Fruit fly (Drosophila melanogaster): ENCODE results near the gene CG6184.

Gene CG6184

dm6 chr3R:19620953-19621352 is 36.7 kb downstream of the CG6184 start (continued):
- no peak for TF ChIP-seq lilli (GFP tag; optimal IDR thresholded peaks at IDR 0.05)
- TF ChIP-seq cwo (GFP tag; optimal IDR thresholded peaks at IDR 0.05) = peak; percentile 14
- no peak for TF ChIP-seq Dip2 (GFP tag; IDR thresholded peaks at IDR 0.05)
- 0 out of 2 replicates have a peak, but pooled peaks have one; percentile 13 for TF ChIP-seq NFAT (GFP tag; IDR thresholded peaks at IDR 0.05)
- no peak for TF ChIP-seq CG12299 (tag; optimal IDR thresholded peaks at IDR 0.05)
- TF ChIP-seq salm (tag; optimal IDR thresholded peaks at IDR 0.05) = no peak
- TF ChIP-seq Adf1 (GFP tag; IDR thresholded peaks at IDR 0.05) = peak; percentile 63; the same call in 1 of the 2 replicates
- TF ChIP-seq fd3F (GFP tag; optimal IDR thresholded peaks at IDR 0.05) = no peak
- no peak for TF ChIP-seq jing (GFP tag; optimal IDR thresholded peaks at IDR 0.05)
- no peak for TF ChIP-seq mam (GFP tag; optimal IDR thresholded peaks at IDR 0.05)
- TF ChIP-seq cas (GFP tag; IDR thresholded peaks at IDR 0.05) = 0 out of 2 replicates have a peak, but pooled peaks have one; percentile 9
- TF ChIP-seq otp (GFP tag; IDR thresholded peaks at IDR 0.05) = 0 out of 3 replicates have a peak, but pooled peaks have one; percentile 13
- TF ChIP-seq CG10321 (GFP tag; IDR thresholded peaks at IDR 0.05) = no peak
- no peak for TF ChIP-seq nom (GFP tag; optimal IDR thresholded peaks at IDR 0.05)
- no peak for TF ChIP-seq CG10267 (tag; optimal IDR thresholded peaks at IDR 0.05)
- no peak for TF ChIP-seq zen2 (GFP tag; IDR thresholded peaks at IDR 0.05; ENCODE audit: partially characterized antibody)
- no peak for TF ChIP-seq CG9817 (tag; optimal IDR thresholded peaks at IDR 0.05)
- TF ChIP-seq CG14441 (GFP tag; IDR thresholded peaks at IDR 0.05) = 0 out of 2 replicates have a peak, but pooled peaks have one; percentile 33
- TF ChIP-seq esg (GFP tag; conservative IDR thresholded peaks at IDR 0.05) = no peak
- TF ChIP-seq abd-A (tag; optimal IDR thresholded peaks at IDR 0.05) = peak; percentile 78
- TF ChIP-seq CG31224 (GFP tag; IDR thresholded peaks at IDR 0.05) = no peak
- no peak for TF ChIP-seq ase (GFP tag; IDR thresholded peaks at IDR 0.05)
- TF ChIP-seq CG7786 (GFP tag; optimal IDR thresholded peaks at IDR 0.05) = no peak
- TF ChIP-seq dm (GFP tag; optimal IDR thresholded peaks at IDR 0.05) = no peak
- TF ChIP-seq CG11456 (GFP tag; IDR thresholded peaks at IDR 0.05) = 0 out of 3 replicates have a peak, but pooled peaks have one; percentile 16
- TF ChIP-seq CG11560 (tag; IDR thresholded peaks at IDR 0.05) = no peak
- TF ChIP-seq oc (tag; optimal IDR thresholded peaks at IDR 0.05) = peak; percentile 39
- 0 out of 2 replicates have a peak, but pooled peaks have one; percentile 12 for TF ChIP-seq MBD-R2 (GFP tag; IDR thresholded peaks at IDR 0.05)
- no peak for TF ChIP-seq Hr39 (optimal IDR thresholded peaks at IDR 0.05)
- TF ChIP-seq CG17361 (GFP tag; IDR thresholded peaks at IDR 0.05) = no peak
- no peak for TF ChIP-seq sc (optimal IDR thresholded peaks at IDR 0.05)
- TF ChIP-seq sc (GFP tag; optimal IDR thresholded peaks at IDR 0.05) = no peak
- peak; percentile 1 for TF ChIP-seq CG2678 (tag; optimal IDR thresholded peaks at IDR 0.05)
- TF ChIP-seq CG13287 (GFP tag; IDR thresholded peaks at IDR 0.05; ENCODE audit: partially characterized antibody) = peak; percentile 41
- peak; percentile 62 for TF ChIP-seq Deaf1 (tag; optimal IDR thresholded peaks at IDR 0.05)
- no peak for TF ChIP-seq CG31365 (tag; optimal IDR thresholded peaks at IDR 0.05)
- TF ChIP-seq exex (tag; optimal IDR thresholded peaks at IDR 0.05) = peak; percentile 9
- TF ChIP-seq CG9797 (GFP tag; optimal IDR thresholded peaks at IDR 0.05) = no peak
- peak; percentile 54 for TF ChIP-seq mirr (GFP tag; optimal IDR thresholded peaks at IDR 0.05)
- TF ChIP-seq CG10543 (GFP tag; optimal IDR thresholded peaks at IDR 0.05) = peak; percentile 90
- no peak for TF ChIP-seq Bdp1 (GFP tag; optimal IDR thresholded peaks at IDR 0.05)
- no peak for TF ChIP-seq CG2202 (tag; optimal IDR thresholded peaks at IDR 0.05)
- TF ChIP-seq Xrp1 (GFP tag; IDR thresholded peaks at IDR 0.05) = no peak
- no peak for TF ChIP-seq Aef1 (GFP tag; IDR thresholded peaks at IDR 0.05)
- 0 out of 2 replicates have a peak, but pooled peaks have one; percentile 14 for TF ChIP-seq Atf6 (GFP tag; IDR thresholded peaks at IDR 0.05)
- no peak for TF ChIP-seq CG2199 (GFP tag; IDR thresholded peaks at IDR 0.05)
- peak; percentile 2 for TF ChIP-seq CG18599 (GFP tag; optimal IDR thresholded peaks at IDR 0.05)
- TF ChIP-seq row (GFP tag; IDR thresholded peaks at IDR 0.05) = no peak
- no peak for TF ChIP-seq HmgD (GFP tag; optimal IDR thresholded peaks at IDR 0.05)
- no peak for TF ChIP-seq lov (optimal IDR thresholded peaks at IDR 0.05)
- no peak for TF ChIP-seq lov (GFP tag; IDR thresholded peaks at IDR 0.05)
- no peak for TF ChIP-seq pita (GFP tag; optimal IDR thresholded peaks at IDR 0.05)
